Fruit fly (Drosophila melanogaster) whole organism, pupa: ENCODE measurements around the gene COX6CL.

Experiments used
- CG10348 ChIP-seq: fragments of 200-800 bp; sonication (Bioruptor generic); IDR thresholded peaks from 2 replicates; pipeline ENCODE4 v1.3.6; 2022; ENCODE audit warnings: missing biosample characterization, missing genetic modification characterization
- CG12605 ChIP-seq: fragments of 200-800 bp; sonication (Bioruptor generic); IDR thresholded peaks from 2 replicates; pipeline ENCODE4 v1.3.6; 2022; ENCODE audit warnings: missing biosample characterization, missing genetic modification characterization
- CG13204 ChIP-seq: fragments of 200-800 bp; sonication (Bioruptor generic); optimal IDR thresholded peaks from 2 replicates; lab custom pipeline; 2018; ENCODE audit warnings: missing biosample characterization, mild to moderate bottlenecking, missing genetic modification characterization, moderate library complexity
- CG14655 ChIP-seq: fragments of 200-800 bp; sonication (Bioruptor generic); optimal IDR thresholded peaks from 3 replicates; lab custom pipeline; 2017; ENCODE audit warnings: mild to moderate bottlenecking, missing biosample characterization, missing genetic modification reagents, missing genetic modification characterization
- CG15710 ChIP-seq: fragments of 200-800 bp; sonication (Bioruptor generic); optimal IDR thresholded peaks from 2 replicates; lab custom pipeline; 2018; ENCODE audit warnings: missing biosample characterization, mild to moderate bottlenecking, missing genetic modification characterization, moderate library complexity
- CG17806 ChIP-seq: fragments of 200-800 bp; sonication (Bioruptor generic); optimal IDR thresholded peaks from 2 replicates; lab custom pipeline; 2018; ENCODE audit warnings: missing biosample characterization, mild to moderate bottlenecking, missing genetic modification characterization, moderate library complexity
- CG32121 ChIP-seq: fragments of 200-800 bp; sonication (Bioruptor generic); IDR thresholded peaks from 2 replicates; pipeline ENCODE4 v1.3.6; 2022; ENCODE audit warnings: missing biosample characterization, missing genetic modification characterization
- CG34367 ChIP-seq: fragments of 200-800 bp; sonication (Bioruptor generic); optimal IDR thresholded peaks from 2 replicates; lab custom pipeline; 2018; ENCODE audit warnings: missing biosample characterization, mild to moderate bottlenecking, missing genetic modification characterization
- CG4496 ChIP-seq: fragments of 200-800 bp; sonication (Bioruptor generic); IDR thresholded peaks from 3 replicates; pipeline ENCODE4 v1.3.6; 2022; ENCODE audit warnings: missing biosample characterization, missing genetic modification characterization
- CG8159 ChIP-seq: fragments of 200-800 bp; sonication (Bioruptor generic); optimal IDR thresholded peaks from 3 replicates; lab custom pipeline; 2018; ENCODE audit warnings: missing biosample characterization, mild to moderate bottlenecking, missing genetic modification characterization, moderate library complexity
- CG8301 ChIP-seq: fragments of 200-800 bp; sonication (Bioruptor generic); optimal IDR thresholded peaks from 2 replicates; lab custom pipeline; 2018; ENCODE audit warnings: missing biosample characterization, mild to moderate bottlenecking, missing genetic modification characterization
- CG9948 ChIP-seq: fragments of 200-800 bp; sonication (Bioruptor generic); optimal IDR thresholded peaks from 2 replicates; lab custom pipeline; 2018; ENCODE audit warnings: missing biosample characterization, mild to moderate bottlenecking, missing genetic modification characterization, moderate library complexity
- D1 ChIP-seq: fragments of 200-800 bp; sonication (Bioruptor generic); optimal IDR thresholded peaks from 2 replicates; lab custom pipeline; 2018; ENCODE audit warnings: missing biosample characterization, mild to moderate bottlenecking, missing genetic modification characterization, moderate library complexity
- EcR ChIP-seq: fragments of 200-800 bp; sonication (Bioruptor generic); optimal IDR thresholded peaks from 3 replicates; lab custom pipeline; 2019; ENCODE audit warnings: missing biosample characterization, missing genetic modification characterization, mild to moderate bottlenecking, moderate library complexity, missing genetic modification reagents
- Ets98B ChIP-seq: fragments of 200-800 bp; sonication (Bioruptor generic); IDR thresholded peaks from 2 replicates; pipeline ENCODE4 v1.3.6; 2022; ENCODE audit warnings: missing biosample characterization, missing genetic modification characterization
- Pif1A ChIP-seq: fragments of 200-800 bp; sonication (Bioruptor generic); optimal IDR thresholded peaks from 3 replicates; lab custom pipeline; 2016; ENCODE audit warnings: missing biosample characterization, missing genetic modification characterization
- Pif1B ChIP-seq: fragments of 200-800 bp; sonication (Bioruptor generic); optimal IDR thresholded peaks from 3 replicates; lab custom pipeline; 2016; ENCODE audit warnings: missing biosample characterization, missing genetic modification characterization
- Snoo ChIP-seq: fragments of 200-800 bp; sonication (Bioruptor generic); optimal IDR thresholded peaks from 3 replicates; lab custom pipeline; 2017; ENCODE audit warnings: missing biosample characterization, mild to moderate bottlenecking, missing genetic modification characterization, inconsistent platforms
- fd96Ca ChIP-seq: fragments of 200-800 bp; sonication (Bioruptor generic); IDR thresholded peaks from 3 replicates; pipeline ENCODE4 v1.3.6; 2022; ENCODE audit warnings: missing biosample characterization, missing genetic modification characterization
- gl ChIP-seq: fragments of 200-800 bp; sonication (Bioruptor generic); optimal IDR thresholded peaks from 2 replicates; lab custom pipeline; 2018; ENCODE audit warnings: missing biosample characterization, mild to moderate bottlenecking, missing genetic modification characterization
- rn ChIP-seq: fragments of 200-800 bp; sonication (Bioruptor generic); IDR thresholded peaks from 2 replicates; pipeline ENCODE4 v1.3.6; 2022; ENCODE audit warnings: missing biosample characterization, missing genetic modification characterization

Gene COX6CL

dm6 chr2L:5781181-5781580, 37.1 kb downstream of the COX6CL start:
- TF ChIP-seq rn (no peak), CG13204 (GFP tag; lab: Kevin White, UChicago) (peak; percentile 15), CG8301 (tag; lab: Kevin White, UChicago) (peak; percentile 11), Pif1B (GFP tag; lab: Kevin White, UChicago) (peak; percentile 36), CG9948 (tag; lab: Kevin White, UChicago) (peak; percentile 37), CG4496 (GFP tag; lab: Robert Waterston, UW) (peak; percentile 36; the same call in 2 of the 3 replicates), CG14655 (GFP tag; lab: Kevin White, UChicago) (no peak), CG17806 (tag; lab: Kevin White, UChicago) (peak; percentile 27), CG15710 (tag; lab: Kevin White, UChicago) (peak; percentile 20), Pif1A (peak; percentile 18), CG10348 (GFP tag; lab: Robert Waterston, UW) (no peak), CG12605 (GFP tag; lab: Robert Waterston, UW) (no peak)

DNA sequence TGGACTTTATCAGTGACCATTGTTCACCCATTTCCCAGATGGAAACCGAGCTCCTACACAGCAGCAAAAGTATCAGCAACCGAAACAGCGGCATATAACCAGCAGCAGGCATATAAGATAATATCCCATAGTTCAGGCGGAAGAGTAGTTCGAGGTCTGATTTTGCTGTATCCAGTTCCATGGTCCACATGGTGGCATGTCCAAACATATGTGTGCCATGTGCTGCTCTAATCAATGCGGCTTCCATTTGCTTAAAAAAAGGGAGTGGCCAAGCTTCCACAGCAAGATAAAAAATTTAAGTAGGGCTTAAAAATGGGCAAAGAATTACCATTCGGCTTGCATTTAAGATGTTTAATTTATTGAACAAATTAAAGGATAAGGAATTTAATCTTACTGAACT, 37.5 kb downstream of the COX6CL start:
- no peak for TF ChIP-seq CG17806 (tag; lab: Kevin White, UChicago)
- TF ChIP-seq CG9948 (tag; lab: Kevin White, UChicago) = no peak
- no peak for TF ChIP-seq D1 (tag; lab: Kevin White, UChicago)
- no peak for TF ChIP-seq Snoo (tag; lab: Kevin White, UChicago)
- no peak for TF ChIP-seq gl (tag; lab: Kevin White, UChicago)
- no peak for TF ChIP-seq Pif1B (GFP tag; lab: Kevin White, UChicago)
- TF ChIP-seq CG12605 (GFP tag; lab: Robert Waterston, UW) = no peak
- TF ChIP-seq rn = no peak
- TF ChIP-seq CG32121 (GFP tag; lab: Robert Waterston, UW) = no peak
- no peak for TF ChIP-seq CG4496 (GFP tag; lab: Robert Waterston, UW)

dm6 chr2L:5778157-5778556, 40.1 kb downstream of the COX6CL start:
- TF ChIP-seq CG4496 (GFP tag; lab: Robert Waterston, UW) (no peak), CG34367 (tag; lab: Kevin White, UChicago) (no peak), EcR (GFP tag; lab: Kevin White, UChicago) (no peak), CG9948 (tag; lab: Kevin White, UChicago) (peak; percentile 29), CG10348 (GFP tag; lab: Robert Waterston, UW) (no peak), CG8159 (tag; lab: Kevin White, UChicago) (peak; percentile 38), CG12605 (GFP tag; lab: Robert Waterston, UW) (0 out of 2 replicates have a peak, but pooled peaks have one; percentile 12), CG32121 (GFP tag; lab: Robert Waterston, UW) (no peak), CG13204 (GFP tag; lab: Kevin White, UChicago) (no peak), Ets98B (GFP tag; lab: Robert Waterston, UW) (no peak), fd96Ca (no peak), Pif1A (peak; percentile 37), gl (tag; lab: Kevin White, UChicago) (peak; percentile 16), CG8301 (tag; lab: Kevin White, UChicago) (peak; percentile 28), CG15710 (tag; lab: Kevin White, UChicago) (peak; percentile 24), CG14655 (GFP tag; lab: Kevin White, UChicago) (peak; percentile 47), Snoo (tag; lab: Kevin White, UChicago) (no peak), CG17806 (tag; lab: Kevin White, UChicago) (peak; percentile 46), rn (no peak), Pif1B (GFP tag; lab: Kevin White, UChicago) (no peak), D1 (tag; lab: Kevin White, UChicago) (no peak)

DNA sequence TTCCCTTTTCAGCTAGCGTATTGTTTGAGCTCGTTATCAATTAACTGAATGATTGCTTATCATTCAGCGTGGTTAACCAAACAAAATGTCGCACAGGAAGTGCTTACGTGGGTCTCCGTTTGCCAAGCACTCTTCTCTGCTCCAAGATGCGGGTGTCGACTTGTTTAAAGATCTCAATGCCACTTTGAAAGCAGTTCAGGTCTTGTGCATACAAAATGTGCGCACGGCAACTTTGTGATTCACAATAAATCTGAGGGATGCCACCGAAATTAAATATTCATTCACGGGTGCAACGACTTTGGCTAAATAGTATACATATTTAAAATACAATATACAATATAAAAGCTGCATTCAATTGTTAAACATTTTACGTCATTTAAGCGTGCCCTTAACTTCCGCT, 46.0 kb downstream of the COX6CL start:
- TF ChIP-seq Snoo (tag; lab: Kevin White, UChicago) (no peak), EcR (GFP tag; lab: Kevin White, UChicago) (no peak), CG8301 (tag; lab: Kevin White, UChicago) (no peak), CG17806 (tag; lab: Kevin White, UChicago) (no peak), CG13204 (GFP tag; lab: Kevin White, UChicago) (no peak), CG9948 (tag; lab: Kevin White, UChicago) (no peak), CG14655 (GFP tag; lab: Kevin White, UChicago) (no peak), CG12605 (GFP tag; lab: Robert Waterston, UW) (no peak), CG34367 (tag; lab: Kevin White, UChicago) (no peak), gl (tag; lab: Kevin White, UChicago) (no peak), CG10348 (GFP tag; lab: Robert Waterston, UW) (no peak), CG4496 (GFP tag; lab: Robert Waterston, UW) (no peak), D1 (tag; lab: Kevin White, UChicago) (no peak), Ets98B (GFP tag; lab: Robert Waterston, UW) (no peak), CG8159 (tag; lab: Kevin White, UChicago) (no peak), CG32121 (GFP tag; lab: Robert Waterston, UW) (no peak), Pif1B (GFP tag; lab: Kevin White, UChicago) (no peak), fd96Ca (no peak), CG15710 (tag; lab: Kevin White, UChicago) (no peak), Pif1A (no peak)
- TF ChIP-seq, all 21 proteins: peak for 0

dm6 chr2L:5771179-5771578, 47.1 kb downstream of the COX6CL start:
- TF ChIP-seq Snoo (tag; lab: Kevin White, UChicago) = no peak
- peak; percentile 78 for TF ChIP-seq D1 (tag; lab: Kevin White, UChicago)
